Fruit fly (Drosophila melanogaster) whole organism, embryonic: ENCODE measurements around the gene Mical.

Experiments used
- Adf1 ChIP-seq: fragments of 200-800 bp; sonication (Bioruptor generic); IDR thresholded peaks from 2 replicates; pipeline ENCODE4 v1.3.6; 2022; ENCODE audit warnings: missing biosample characterization, missing genetic modification characterization
- Atf-2 ChIP-seq: fragments of 200-800 bp; sonication (Bioruptor generic); optimal IDR thresholded peaks from 2 replicates; lab custom pipeline; 2016; ENCODE audit warnings: missing biosample characterization, missing genetic modification characterization
- B-H2 ChIP-seq: fragments of 200-800 bp; sonication (Bioruptor generic); optimal IDR thresholded peaks from 2 replicates; lab custom pipeline; 2018; ENCODE audit warnings: missing biosample characterization, mild to moderate bottlenecking, missing genetic modification characterization
- CG10366 ChIP-seq: fragments of 200-800 bp; sonication (Bioruptor generic); IDR thresholded peaks from 2 replicates; pipeline ENCODE4 v1.3.6; 2022; ENCODE audit warnings: missing biosample characterization, missing genetic modification characterization
- CG12104 ChIP-seq: fragments of 200-800 bp; sonication (Bioruptor generic); optimal IDR thresholded peaks from 3 replicates; lab custom pipeline; 2016; ENCODE audit warnings: missing biosample characterization, missing genetic modification characterization
- CG13287 ChIP-seq: fragments of 200-800 bp; sonication (Bioruptor generic); IDR thresholded peaks from 2 replicates; pipeline ENCODE4 v1.3.6; 2022; ENCODE audit warnings: missing biosample characterization, missing genetic modification characterization; ENCODE audit not compliant: partially characterized antibody
- CG13296 ChIP-seq: fragments of 200-800 bp; sonication (Bioruptor generic); optimal IDR thresholded peaks from 3 replicates; lab custom pipeline; 2018; ENCODE audit warnings: missing biosample characterization, mild to moderate bottlenecking, missing genetic modification characterization
- CG13424 ChIP-seq: fragments of 200-800 bp; sonication (Bioruptor generic); optimal IDR thresholded peaks from 2 replicates; lab custom pipeline; 2019; ENCODE audit warnings: missing biosample characterization, mild to moderate bottlenecking, missing genetic modification characterization, moderate library complexity
- CG13775 ChIP-seq: fragments of 200-800 bp; sonication (Bioruptor generic); optimal IDR thresholded peaks from 3 replicates; lab custom pipeline; 2017; ENCODE audit warnings: missing biosample characterization, mild to moderate bottlenecking, missing genetic modification characterization
- CG15073 ChIP-seq: fragments of 200-800 bp; sonication (Bioruptor generic); optimal IDR thresholded peaks from 2 replicates; lab custom pipeline; 2016; ENCODE audit warnings: missing biosample characterization, missing genetic modification characterization
- CG15514 ChIP-seq: fragments of 200-800 bp; sonication (Bioruptor generic); optimal IDR thresholded peaks from 3 replicates; lab custom pipeline; 2017; ENCODE audit warnings: missing biosample characterization, missing genetic modification characterization, mild to moderate bottlenecking, moderate library complexity, missing genetic modification reagents
- CG15601 ChIP-seq: fragments of 200-800 bp; sonication (Bioruptor generic); optimal IDR thresholded peaks from 3 replicates; lab custom pipeline; 2019; ENCODE audit warnings: missing biosample characterization, mild to moderate bottlenecking, missing genetic modification characterization, moderate library complexity
- CG18011 ChIP-seq: fragments of 200-800 bp; sonication (Bioruptor generic); optimal IDR thresholded peaks from 2 replicates; lab custom pipeline; 2017; ENCODE audit warnings: missing biosample characterization, missing genetic modification characterization, mild to moderate bottlenecking, moderate library complexity, missing genotype
- CG1832 ChIP-seq: fragments of 200-800 bp; sonication (Bioruptor generic); optimal IDR thresholded peaks from 2 replicates; lab custom pipeline; 2017; ENCODE audit warnings: missing biosample characterization, mild to moderate bottlenecking, missing genetic modification characterization, inconsistent platforms
- CG2129 ChIP-seq: fragments of 200-800 bp; sonication (Bioruptor generic); IDR thresholded peaks from 2 replicates; pipeline ENCODE4 v1.3.6; 2022; ENCODE audit warnings: missing biosample characterization, missing genetic modification characterization; ENCODE audit not compliant: partially characterized antibody
- CG2712 ChIP-seq: fragments of 200-800 bp; optimal IDR thresholded peaks from 3 replicates; lab custom pipeline; 2019; ENCODE audit warnings: missing biosample characterization, mild to moderate bottlenecking, missing genetic modification characterization, moderate library complexity
- CG3726 ChIP-seq: fragments of 200-800 bp; sonication (Bioruptor generic); IDR thresholded peaks from 3 replicates; pipeline ENCODE4, ENCODE4 v1.3.6; 2022; ENCODE audit warnings: missing biosample characterization, missing genetic modification characterization
- CG6175 ChIP-seq: fragments of 200-800 bp; sonication (Bioruptor generic); IDR thresholded peaks from 3 replicates; pipeline ENCODE4 v1.3.6; 2022; ENCODE audit warnings: missing biosample characterization, missing genetic modification characterization
- CG8290 ChIP-seq, 3 experiments: fragments of 200-800 bp; sonication (Bioruptor generic); optimal IDR thresholded peaks; 2 replicates each; lab custom pipeline; 2016 to 2019; ENCODE audit warnings: missing biosample characterization in 3 of 3, missing genetic modification characterization in 3 of 3, mild to moderate bottlenecking in 2 of 3, moderate library complexity in 1 of 3
- D ChIP-seq, 2 experiments: fragments of 200-800 bp in 1 of 2; fragments of >200 bp in 1 of 2; sonication (Bioruptor generic) in 1 of 2; optimal IDR thresholded peaks; 2 replicates in 1 of 2; 3 replicates in 1 of 2; lab custom pipeline; 2017; ENCODE audit warnings: mild to moderate bottlenecking in 1 of 2, missing biosample characterization in 1 of 2, missing genetic modification characterization in 1 of 2, missing genetic modification reagents in 1 of 2
- Dbx ChIP-seq: fragments of 200-800 bp; sonication (Bioruptor generic); IDR thresholded peaks from 3 replicates; pipeline ENCODE4 v1.3.6; 2022; ENCODE audit warnings: missing biosample characterization, missing genetic modification characterization
- Dip3 ChIP-seq: fragments of 200-800 bp; sonication (Bioruptor generic); optimal IDR thresholded peaks from 3 replicates; lab custom pipeline; 2016; ENCODE audit warnings: missing biosample characterization, missing genetic modification characterization
- Dll ChIP-seq: fragments of 200-800 bp; sonication (Bioruptor generic); IDR thresholded peaks from 4 replicates; pipeline ENCODE4 v1.3.6; 2022; ENCODE audit warnings: missing biosample characterization, missing genetic modification characterization; ENCODE audit not compliant: partially characterized antibody
- Max ChIP-seq: fragments of 200-800 bp; sonication (Bioruptor generic); optimal IDR thresholded peaks from 2 replicates; lab custom pipeline; 2016; ENCODE audit warnings: missing biosample characterization, mild to moderate bottlenecking, missing genetic modification characterization
- Meics ChIP-seq: fragments of 200-800 bp; sonication (Bioruptor generic); optimal IDR thresholded peaks from 2 replicates; lab custom pipeline; 2017; ENCODE audit warnings: missing biosample characterization, mild to moderate bottlenecking, missing genetic modification characterization
- NC2β ChIP-seq: fragments of 200-800 bp; sonication (Bioruptor generic); optimal IDR thresholded peaks from 2 replicates; lab custom pipeline; 2016; ENCODE audit warnings: missing biosample characterization, missing genetic modification characterization
- Oli ChIP-seq: fragments of 200-800 bp; sonication (Bioruptor generic); optimal IDR thresholded peaks from 2 replicates; lab custom pipeline; 2018; ENCODE audit warnings: missing biosample characterization, mild to moderate bottlenecking, missing genetic modification characterization, moderate library complexity
- Sox100B ChIP-seq: fragments of 200-800 bp; sonication (Bioruptor generic); optimal IDR thresholded peaks from 3 replicates; lab custom pipeline; 2018; ENCODE audit warnings: missing biosample characterization, mild to moderate bottlenecking, missing genetic modification characterization
- aop ChIP-seq: fragments of 200-800 bp; sonication (Bioruptor generic); IDR thresholded peaks from 2 replicates; pipeline ENCODE4 v1.3.6; 2022; ENCODE audit warnings: missing biosample characterization, missing genetic modification characterization
- bbx ChIP-seq: fragments of 200-800 bp; sonication (Bioruptor generic); IDR thresholded peaks from 2 replicates; pipeline ENCODE4 v1.3.6; 2022; ENCODE audit warnings: missing biosample characterization, missing genetic modification characterization; ENCODE audit not compliant: partially characterized antibody
- gcm ChIP-seq: fragments of 200-800 bp; sonication (Bioruptor generic); optimal IDR thresholded peaks from 2 replicates; lab custom pipeline; 2019; ENCODE audit warnings: missing biosample characterization, mild to moderate bottlenecking, missing genetic modification characterization, moderate library complexity
- inv ChIP-seq: fragments of 200-800 bp; sonication (Bioruptor generic); IDR thresholded peaks from 2 replicates; pipeline ENCODE4 v1.3.6; 2022; ENCODE audit warnings: missing biosample characterization, missing genetic modification characterization; ENCODE audit not compliant: partially characterized antibody
- kni ChIP-seq: fragments of 200-800 bp; sonication (Bioruptor generic); optimal IDR thresholded peaks from 3 replicates; lab custom pipeline; 2017; ENCODE audit warnings: mild to moderate bottlenecking, missing biosample characterization, missing genetic modification reagents, missing genetic modification characterization
- mam ChIP-seq: fragments of 200-800 bp; sonication (Bioruptor generic); optimal IDR thresholded peaks from 3 replicates; lab custom pipeline; 2016; ENCODE audit warnings: missing biosample characterization, missing genetic modification characterization
- mld ChIP-seq: fragments of 200-800 bp; sonication (Bioruptor generic); IDR thresholded peaks from 3 replicates; pipeline ENCODE4 v1.3.6; 2022; ENCODE audit warnings: missing biosample characterization, missing genetic modification characterization; ENCODE audit not compliant: partially characterized antibody
- nau ChIP-seq: fragments of 200-800 bp; sonication (Bioruptor generic); optimal IDR thresholded peaks from 3 replicates; lab custom pipeline; 2017; ENCODE audit warnings: missing biosample characterization, mild to moderate bottlenecking, missing genetic modification characterization, missing genetic modification reagents
- otp ChIP-seq: fragments of 200-800 bp; sonication (Bioruptor generic); IDR thresholded peaks from 3 replicates; pipeline ENCODE4, ENCODE4 v1.3.6; 2022; ENCODE audit warnings: missing biosample characterization, missing genetic modification characterization
- p53 ChIP-seq: fragments of 200-800 bp; sonication (Bioruptor generic); optimal IDR thresholded peaks from 2 replicates; lab custom pipeline; 2016; ENCODE audit warnings: missing biosample characterization, missing genetic modification characterization
- pros ChIP-seq: fragments of 200-800 bp; sonication (Bioruptor generic); optimal IDR thresholded peaks from 3 replicates; lab custom pipeline; 2019; ENCODE audit warnings: missing biosample characterization, mild to moderate bottlenecking, missing genetic modification characterization, moderate library complexity
- pzg ChIP-seq: fragments of 200-800 bp; sonication (Bioruptor generic); optimal IDR thresholded peaks from 3 replicates; lab custom pipeline; 2018; ENCODE audit warnings: missing biosample characterization, mild to moderate bottlenecking, missing genetic modification characterization, moderate library complexity
- rib ChIP-seq: fragments of 200-800 bp; sonication (Bioruptor generic); IDR thresholded peaks from 2 replicates; pipeline ENCODE4 v1.3.6; 2022; ENCODE audit warnings: missing biosample characterization, missing genetic modification characterization
- ro ChIP-seq: fragments of 200-800 bp; sonication (Bioruptor generic); IDR thresholded peaks from 2 replicates; pipeline ENCODE4 v1.3.6; 2022; ENCODE audit warnings: missing biosample characterization, missing genetic modification characterization
- scrt ChIP-seq: fragments of 200-800 bp; sonication (Bioruptor generic); optimal IDR thresholded peaks from 2 replicates; lab custom pipeline; 2018; ENCODE audit warnings: missing biosample characterization, mild to moderate bottlenecking, missing genetic modification characterization, moderate library complexity
- sd ChIP-seq: fragments of 200-800 bp; sonication (Bioruptor generic); optimal IDR thresholded peaks from 3 replicates; lab custom pipeline; 2018; ENCODE audit warnings: missing biosample characterization, mild to moderate bottlenecking, missing genetic modification characterization, moderate library complexity
- sqz ChIP-seq: fragments of 200-800 bp; sonication (Bioruptor generic); optimal IDR thresholded peaks from 3 replicates; lab custom pipeline; 2018; ENCODE audit warnings: missing biosample characterization, mild to moderate bottlenecking, missing genetic modification characterization
- vfl ChIP-seq: fragments of 200-800 bp; sonication (Bioruptor generic); optimal IDR thresholded peaks from 2 replicates; lab custom pipeline; 2016; ENCODE audit warnings: missing biosample characterization, missing genetic modification characterization
- yki ChIP-seq: fragments of >200 bp; optimal IDR thresholded peaks from 3 replicates; lab custom pipeline; 2018
- zen ChIP-seq: fragments of 200-800 bp; sonication (Bioruptor generic); optimal IDR thresholded peaks from 3 replicates; lab custom pipeline; 2018; ENCODE audit warnings: missing biosample characterization, mild to moderate bottlenecking, missing genetic modification characterization, moderate library complexity
- zf30C ChIP-seq: fragments of 200-800 bp; sonication (Bioruptor generic); optimal IDR thresholded peaks from 3 replicates; lab custom pipeline; 2018; ENCODE audit warnings: missing biosample characterization, mild to moderate bottlenecking, missing genetic modification characterization
- zfh1 ChIP-seq: fragments of 200-800 bp; sonication (Bioruptor generic); IDR thresholded peaks from 3 replicates; pipeline ENCODE4 v1.3.6; 2022; ENCODE audit warnings: missing biosample characterization, missing genetic modification characterization

The Mical gene

DNA sequence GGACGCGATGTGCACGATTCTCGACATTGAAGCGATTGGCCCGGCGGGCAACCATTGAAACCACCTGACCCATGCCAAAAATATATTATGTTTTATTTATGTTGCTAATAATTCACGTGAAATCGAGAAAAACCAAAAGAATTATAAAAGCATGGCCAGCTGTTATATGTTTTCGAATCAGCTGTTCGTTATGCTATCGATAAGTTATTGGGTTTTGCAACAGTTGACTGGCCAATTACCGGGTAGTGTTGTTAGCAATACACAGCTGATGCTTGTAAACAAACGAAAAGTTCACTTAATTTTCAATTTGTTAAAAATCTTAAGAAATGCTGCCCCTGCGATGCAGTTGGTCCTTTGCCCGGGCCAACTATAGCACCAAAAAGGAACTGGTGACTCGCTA lies 2.6 kb upstream of the Mical start, which contains the start of the genes CG11722 and mtTFB2 (continued):
- TF ChIP-seq CG13775 (GFP tag; lab: Kevin White, UChicago) (no peak), CG12104 (GFP tag; lab: Kevin White, UChicago) (no peak), zen (tag; lab: Kevin White, UChicago) (peak; percentile 8), Meics (no peak), NC2β (no peak), Dll (peak; percentile 72), CG13424 (tag; lab: Kevin White, UChicago) (no peak), Max (GFP tag; lab: Kevin White, UChicago) (no peak), Dbx (no peak), Adf1 (no peak), CG10366 (GFP tag; lab: Robert Waterston, UW) (no peak), bbx (GFP tag; lab: Robert Waterston, UW) (peak; percentile 39), inv (GFP tag; lab: Robert Waterston, UW) (no peak), aop (GFP tag; lab: Robert Waterston, UW) (no peak), kni (no peak), zfh1 (no peak), Dip3 (GFP tag; lab: Kevin White, UChicago) (no peak), yki (lab: Kevin White, UChicago) (no peak), D (optimal IDR thresholded peaks at IDR 0.05; lab: Kevin White, UChicago) (no peak), D (GFP tag; optimal IDR thresholded peaks at IDR 0.05; lab: Kevin White, UChicago) (no peak), CG13287 (GFP tag; lab: Robert Waterston, UW) (peak; percentile 69), vfl (GFP tag; lab: Kevin White, UChicago) (no peak), p53 (no peak), mam (GFP tag; lab: Kevin White, UChicago) (no peak), otp (GFP tag; lab: Robert Waterston, UW) (no peak), CG8290 (GFP tag; optimal IDR thresholded peaks at IDR 0.05; lab: Kevin White, UChicago) (no peak), CG8290 (tag; optimal IDR thresholded peaks at IDR 0.05; lab: Kevin White, UChicago) (peak in 1 of 2 experiments; percentile 37), CG6175 (GFP tag; lab: Robert Waterston, UW) (no peak), CG3726 (GFP tag; lab: Robert Waterston, UW) (no peak), sqz (GFP tag; lab: Kevin White, UChicago) (no peak), CG15601 (tag; lab: Kevin White, UChicago) (no peak), scrt (peak; percentile 90), CG18011 (GFP tag; lab: Kevin White, UChicago) (peak; percentile 92), Sox100B (GFP tag; lab: Kevin White, UChicago) (no peak), CG2129 (GFP tag; lab: Robert Waterston, UW) (no peak; the same call in 1 of the 2 replicates), CG13296 (no peak), sd (tag; lab: Kevin White, UChicago) (no peak), ro (no peak), Atf-2 (no peak), zf30C (GFP tag; lab: Kevin White, UChicago) (no peak), gcm (GFP tag; lab: Kevin White, UChicago) (no peak), pros (GFP tag; lab: Kevin White, UChicago) (no peak), CG15073 (GFP tag; lab: Kevin White, UChicago) (no peak), Oli (tag; lab: Kevin White, UChicago) (no peak), rib (GFP tag; lab: Robert Waterston, UW) (no peak), CG15514 (GFP tag; lab: Kevin White, UChicago) (peak; percentile 45), CG1832 (GFP tag; lab: Kevin White, UChicago) (no peak), nau (GFP tag; lab: Kevin White, UChicago) (no peak), CG2712 (tag; lab: Kevin White, UChicago) (peak; percentile 3), B-H2 (no peak), pzg (GFP tag; lab: Kevin White, UChicago) (peak; percentile 53), mld (GFP tag; lab: Robert Waterston, UW) (no peak)
